Fruit fly (Drosophila melanogaster) whole organism, adult: ENCODE data around the gene X11L.

Source experiments
- CG11617 ChIP-seq: fragments of 200-800 bp; sonication (Bioruptor generic); optimal IDR thresholded peaks from 2 replicates; lab custom pipeline; 2017; ENCODE audit warnings: mild to moderate bottlenecking, missing biosample characterization, missing genetic modification reagents, missing genetic modification characterization
- CG12768 ChIP-seq: fragments of 200-800 bp; sonication (Bioruptor generic); optimal IDR thresholded peaks from 2 replicates; lab custom pipeline; 2017; ENCODE audit warnings: missing biosample characterization, missing genetic modification characterization, mild to moderate bottlenecking, moderate library complexity, missing genetic modification reagents
- CG33017 ChIP-seq: fragments of 200-800 bp; sonication (Bioruptor generic); optimal IDR thresholded peaks from 2 replicates; lab custom pipeline; 2018; ENCODE audit warnings: missing biosample characterization, mild to moderate bottlenecking, missing genetic modification characterization, moderate library complexity
- CG5204 ChIP-seq: fragments of 200-800 bp; sonication (Bioruptor generic); optimal IDR thresholded peaks from 2 replicates; lab custom pipeline; 2016; ENCODE audit warnings: missing biosample characterization, missing genetic modification characterization
- CG7045 ChIP-seq: fragments of 200-800 bp; sonication (Bioruptor generic); optimal IDR thresholded peaks from 2 replicates; lab custom pipeline; 2017; ENCODE audit warnings: missing biosample characterization, mild to moderate bottlenecking, missing genetic modification characterization
- Mnt ChIP-seq: fragments of 200-800 bp; sonication (Bioruptor generic); optimal IDR thresholded peaks from 2 replicates; lab custom pipeline; 2016; ENCODE audit warnings: missing biosample characterization, mild to moderate bottlenecking, missing genetic modification characterization
- cic ChIP-seq: fragments of 200-800 bp; sonication (Bioruptor generic); optimal IDR thresholded peaks from 2 replicates; lab custom pipeline; 2017; ENCODE audit warnings: missing biosample characterization, mild to moderate bottlenecking, missing genetic modification characterization, moderate library complexity
- ovo ChIP-seq: fragments of 200-800 bp; sonication (Bioruptor generic); optimal IDR thresholded peaks from 2 replicates; lab custom pipeline; 2016; ENCODE audit warnings: missing biosample characterization, missing genetic modification characterization
- tj ChIP-seq: fragments of 200-800 bp; sonication (Bioruptor generic); optimal IDR thresholded peaks from 3 replicates; lab custom pipeline; 2017; ENCODE audit warnings: missing biosample characterization, mild to moderate bottlenecking, missing genetic modification characterization, moderate library complexity

dm6 chrX:17602466-17602865 lies 3.1 kb downstream of the X11L start:
- TF ChIP-seq cic (GFP tag; lab: Kevin White, UChicago): no peak
- TF ChIP-seq ovo (GFP tag; lab: Kevin White, UChicago): no peak
- TF ChIP-seq Mnt (GFP tag; lab: Kevin White, UChicago): no peak
- TF ChIP-seq CG12768 (GFP tag; lab: Kevin White, UChicago): no peak
- no peak for TF ChIP-seq CG7045 (GFP tag; lab: Kevin White, UChicago)
- TF ChIP-seq CG33017 (tag; lab: Kevin White, UChicago): no peak
- TF ChIP-seq CG11617 (GFP tag; lab: Kevin White, UChicago): no peak
- no peak for TF ChIP-seq tj (GFP tag; lab: Kevin White, UChicago)
- no peak for TF ChIP-seq CG5204 (GFP tag; lab: Kevin White, UChicago)
